Worm (Caenorhabditis elegans): ENCODE measurements around the gene F45C12.17.

DNA sequence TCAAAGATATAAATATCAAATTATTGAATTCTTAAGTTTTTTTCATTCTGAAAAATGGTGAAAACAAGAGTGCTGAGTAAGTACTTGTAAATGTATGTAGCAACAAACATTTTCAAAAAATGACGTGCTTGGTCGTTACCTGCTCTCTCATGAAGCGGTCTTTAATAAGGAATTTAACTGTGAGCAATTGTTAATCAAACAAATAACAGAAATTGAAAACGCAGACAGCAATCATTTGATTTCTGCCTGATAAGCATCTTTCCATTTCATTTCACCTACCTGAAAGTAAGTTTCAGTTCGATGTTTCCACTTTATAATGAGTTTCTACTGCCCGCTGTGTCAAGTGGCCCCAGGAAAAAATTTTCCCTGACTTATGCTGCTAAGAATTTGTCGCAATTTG is 37.2 kb downstream of the F45C12.17 start, which contains the start of gene math-28:
- TF ChIP-seq F44E2.7 (GFP tag; IDR thresholded peaks at IDR 0.05) (no peak), hif-1 (tag; optimal IDR thresholded peaks at IDR 0.05) (no peak), nhr-28 (tag; optimal IDR thresholded peaks at IDR 0.05) (no peak), nhr-10 (tag; optimal IDR thresholded peaks at IDR 0.05) (no peak), dpl-1 (GFP tag; optimal IDR thresholded peaks at IDR 0.05) (no peak)
